Worm (Caenorhabditis elegans) whole organism, L1 larva: ENCODE measurements around the gene pqn-39.

Source experiments
- F16B12.6 ChIP-seq: fragments of 150-350 bp; optimal IDR thresholded peaks from 2 replicates; lab custom pipeline; 2014; ENCODE audit warnings: missing biosample characterization, missing genetic modification characterization
- dpl-1 ChIP-seq, 3 experiments: fragments of 150-350 bp in 2 of 3; sonication (generic microtip) in 1 of 3; optimal IDR thresholded peaks; 2 replicates each; lab custom pipeline; 2014 to 2017; ENCODE audit warnings: missing biosample characterization in 3 of 3, missing genetic modification characterization in 3 of 3, missing genetic modification reagents in 3 of 3
- elt-3 ChIP-seq, 6 experiments: fragments of 150-350 bp in 1 of 6; sonication (generic microtip); optimal IDR thresholded peaks; 2 replicates each; lab custom pipeline; 2017 to 2018; ENCODE audit warnings: missing biosample characterization in 6 of 6, missing genetic modification characterization in 6 of 6, inconsistent platforms in 1 of 6
- rnt-1 ChIP-seq: sonication (generic microtip); optimal IDR thresholded peaks from 2 replicates; lab custom pipeline; 2016; ENCODE audit warnings: mild to moderate bottlenecking, missing genetic modification characterization, moderate library complexity, missing compliant biosample characterization
- skn-1 ChIP-seq: fragments of 150-350 bp; optimal IDR thresholded peaks from 2 replicates; lab custom pipeline; 2014; ENCODE audit warnings: missing biosample characterization, missing genetic modification characterization
- tbx-2 ChIP-seq: sonication (generic microtip); optimal IDR thresholded peaks from 2 replicates; lab custom pipeline; 2016; ENCODE audit warnings: missing genetic modification characterization, missing compliant biosample characterization

- TF ChIP-seq rnt-1: peak; percentile 49
- TF ChIP-seq dpl-1 (GFP tag; optimal IDR thresholded peaks at IDR 0.05; lab: Kevin White, UChicago): no peak
- no peak for TF ChIP-seq F16B12.6 (tag; lab: Kevin White, UChicago)
- peak in 3 of 6 experiments; percentile 10 to 88 (median 29) for TF ChIP-seq elt-3 (tag; optimal IDR thresholded peaks at IDR 0.05; lab: Kevin White, UChicago)
- TF ChIP-seq tbx-2 (tag; lab: Kevin White, UChicago): no peak
- TF ChIP-seq skn-1 (tag; lab: Kevin White, UChicago): no peak
Measured at ce11 chrX:13974448-13975071, 6.1 kb upstream of the pqn-39 start.
